Fruit fly (Drosophila melanogaster): Measurements from ENCODE around the gene CG15553.

dm6 chr3R:31141691-31142090 lies 40.7 kb upstream of the CG15553 start:
- TF ChIP-seq Abd-B (GFP tag; optimal IDR thresholded peaks at IDR 0.05) (no peak), jim (GFP tag; optimal IDR thresholded peaks at IDR 0.05) (no peak), Dif (GFP tag; optimal IDR thresholded peaks at IDR 0.05; ENCODE audit: partially characterized antibody) (no peak), CG32264 (GFP tag; optimal IDR thresholded peaks at IDR 0.05) (no peak), HLH106 (tag; optimal IDR thresholded peaks at IDR 0.05) (no peak), dl (GFP tag; optimal IDR thresholded peaks at IDR 0.05; ENCODE audit: insufficient read depth in 1 of 2, partially characterized antibody in 2 of 2) (no peak), dmrt93B (GFP tag; optimal IDR thresholded peaks at IDR 0.05) (no peak), usp (GFP tag; optimal IDR thresholded peaks at IDR 0.05) (no peak), brk (GFP tag; optimal IDR thresholded peaks at IDR 0.05) (no peak), foxo (GFP tag; optimal IDR thresholded peaks at IDR 0.05) (no peak), GATAd (GFP tag; optimal IDR thresholded peaks at IDR 0.05) (no peak)

All from whole organism, wandering third instar larva.